Fruit fly (Drosophila melanogaster): Measurements from ENCODE around the gene PolD1.
A peak's percentile ranks its signal among the peaks of the same experiment; 100 is the strongest.

The PolD1 gene

DNA sequence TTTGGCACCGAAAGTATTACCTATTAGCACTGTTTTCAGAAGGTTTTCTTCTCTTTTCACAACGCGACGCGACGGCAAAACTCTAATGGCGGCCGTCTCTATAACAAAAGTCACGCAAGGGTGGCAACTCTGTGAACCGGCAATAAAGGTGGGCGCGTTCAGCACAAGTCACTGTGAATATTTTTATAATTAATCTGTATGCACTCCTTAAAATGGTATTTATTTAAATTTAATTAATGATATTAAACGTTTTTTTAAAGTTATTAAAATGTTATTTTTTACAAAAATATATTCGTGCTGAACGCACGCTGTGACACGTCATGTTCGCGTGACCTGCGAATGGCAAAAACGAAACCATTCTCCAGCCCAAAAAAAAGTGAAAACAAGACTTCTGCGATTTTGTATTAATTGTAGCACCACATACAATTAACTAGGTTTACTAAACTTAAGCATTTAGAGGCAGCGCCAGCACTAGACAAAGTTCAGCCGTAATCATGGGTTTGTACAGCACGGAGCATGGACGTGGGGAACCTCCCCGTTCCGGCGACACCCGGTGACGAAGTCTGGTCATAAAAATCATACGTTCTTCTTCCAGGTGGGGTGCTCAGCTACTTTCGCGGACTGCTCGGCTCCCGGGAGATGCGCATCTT lies 4.7 kb downstream of the PolD1 start, which contains the start of the genes brm and Arl1 (continued):
- TF ChIP-seq vnd (GFP tag; IDR thresholded peaks at IDR 0.05; ENCODE audit: partially characterized antibody): peak; percentile 49; the same call in 1 of the 3 replicates
- peak; percentile 74 for TF ChIP-seq emc (GFP tag; optimal IDR thresholded peaks at IDR 0.05)
- peak; percentile 83 for TF ChIP-seq Bdp1 (GFP tag; optimal IDR thresholded peaks at IDR 0.05)
- 0 out of 2 replicates have a peak, but pooled peaks have one; percentile 40 for TF ChIP-seq unc-4 (GFP tag; IDR thresholded peaks at IDR 0.05; ENCODE audit: partially characterized antibody)
- TF ChIP-seq CG2712 (tag; optimal IDR thresholded peaks at IDR 0.05): peak; percentile 99
- TF ChIP-seq lbe (GFP tag; optimal IDR thresholded peaks at IDR 0.05): peak; percentile 98
- TF ChIP-seq al (GFP tag; IDR thresholded peaks at IDR 0.05): peak; percentile 99
- no peak for TF ChIP-seq mld (GFP tag; IDR thresholded peaks at IDR 0.05; ENCODE audit: partially characterized antibody)
- peak; percentile 85 for TF ChIP-seq Nf-YB (GFP tag; optimal IDR thresholded peaks at IDR 0.05)
- peak; percentile 70 for TF ChIP-seq ab (GFP tag; optimal IDR thresholded peaks at IDR 0.05)
- peak; percentile 54 for TF ChIP-seq CG8089 (GFP tag; optimal IDR thresholded peaks at IDR 0.05)
- TF ChIP-seq E2f2 (GFP tag; IDR thresholded peaks at IDR 0.05): peak; percentile 86
- TF ChIP-seq Dek (tag; optimal IDR thresholded peaks at IDR 0.05): peak; percentile 97
- TF ChIP-seq Atf3 (GFP tag; optimal IDR thresholded peaks at IDR 0.05): peak; percentile 82
- peak; percentile 96 for TF ChIP-seq CG7987 (GFP tag; optimal IDR thresholded peaks at IDR 0.05)
- peak; percentile 99 for TF ChIP-seq CG4617 (GFP tag; optimal IDR thresholded peaks at IDR 0.05; ENCODE audit: borderline replicate concordance)
- peak; percentile 99 for TF ChIP-seq CG1233 (GFP tag; optimal IDR thresholded peaks at IDR 0.05)
- peak; percentile 97 for TF ChIP-seq CG18262 (tag; optimal IDR thresholded peaks at IDR 0.05)
- peak; percentile 96 for TF ChIP-seq ewg (GFP tag; optimal IDR thresholded peaks at IDR 0.05)
- TF ChIP-seq Fer2 (tag; optimal IDR thresholded peaks at IDR 0.05): peak; percentile 98
- peak; percentile 99 for TF ChIP-seq CG9817 (tag; optimal IDR thresholded peaks at IDR 0.05)
- TF ChIP-seq CG7963 (GFP tag; IDR thresholded peaks at IDR 0.05; ENCODE audit: partially characterized antibody): no peak
- TF ChIP-seq CG1832 (GFP tag; optimal IDR thresholded peaks at IDR 0.05): no peak
- TF ChIP-seq Gsc (GFP tag; IDR thresholded peaks at IDR 0.05): peak; percentile 98
- TF ChIP-seq Gug (GFP tag; IDR thresholded peaks at IDR 0.05): peak; percentile 98
- TF ChIP-seq eyg (GFP tag; optimal IDR thresholded peaks at IDR 0.05): peak; percentile 57
- no peak for TF ChIP-seq NC2α (GFP tag; optimal IDR thresholded peaks at IDR 0.05)
- peak; percentile 98 for TF ChIP-seq CG11093 (GFP tag; IDR thresholded peaks at IDR 0.05)
- peak; percentile 99 for TF ChIP-seq esg (GFP tag; conservative IDR thresholded peaks at IDR 0.05)
- no peak for TF ChIP-seq nau (GFP tag; optimal IDR thresholded peaks at IDR 0.05)
- peak; percentile 33 for TF ChIP-seq CG15479 (GFP tag; optimal IDR thresholded peaks at IDR 0.05)
- TF ChIP-seq jumu (GFP tag; optimal IDR thresholded peaks at IDR 0.05): peak; percentile 70
- peak; percentile 99 for TF ChIP-seq caup (GFP tag; optimal IDR thresholded peaks at IDR 0.05; ENCODE audit: severe bottlenecking)
- TF ChIP-seq sna (GFP tag; IDR thresholded peaks at IDR 0.05; ENCODE audit: partially characterized antibody): 0 out of 2 replicates have a peak, but pooled peaks have one; percentile 9
- TF ChIP-seq CG14860 (GFP tag; IDR thresholded peaks at IDR 0.05; ENCODE audit: partially characterized antibody): no peak
- peak; percentile 100 for TF ChIP-seq sob (GFP tag; IDR thresholded peaks at IDR 0.05)
- TF ChIP-seq Six4 (GFP tag; optimal IDR thresholded peaks at IDR 0.05): peak; percentile 95
- TF ChIP-seq CG9437 (GFP tag; optimal IDR thresholded peaks at IDR 0.05): peak; percentile 90
- TF ChIP-seq CG12391 (tag; optimal IDR thresholded peaks at IDR 0.05): peak; percentile 99
- TF ChIP-seq CG17612 (GFP tag; IDR thresholded peaks at IDR 0.05): peak; percentile 98
- peak; percentile 98 for TF ChIP-seq CG3726 (GFP tag; IDR thresholded peaks at IDR 0.05)
- peak; percentile 98 for TF ChIP-seq zen (tag; optimal IDR thresholded peaks at IDR 0.05)
- peak; percentile 82 for TF ChIP-seq pfk (GFP tag; optimal IDR thresholded peaks at IDR 0.05)
- peak; percentile 98 for TF ChIP-seq Usf (GFP tag; optimal IDR thresholded peaks at IDR 0.05)
- TF ChIP-seq CG2199 (GFP tag; IDR thresholded peaks at IDR 0.05): peak; percentile 99
- peak; percentile 93 for TF ChIP-seq CG6254 (GFP tag; optimal IDR thresholded peaks at IDR 0.05)
- peak; percentile 94 for TF ChIP-seq trh (GFP tag; optimal IDR thresholded peaks at IDR 0.05)
- peak; percentile 99 for TF ChIP-seq peb (GFP tag; IDR thresholded peaks at IDR 0.05)
